Worm (Caenorhabditis elegans) whole organism, late embryonic: ENCODE measurements around the gene obr-2.

Experiments
- ama-1 ChIP-seq: fragments of 150-350 bp; optimal IDR thresholded peaks from 2 replicates; lab custom pipeline; 2014
- ceh-34 ChIP-seq: sonication (generic microtip); optimal IDR thresholded peaks from 2 replicates; lab custom pipeline; 2016; ENCODE audit warnings: mild to moderate bottlenecking, missing genetic modification characterization, missing compliant biosample characterization
- ceh-45 ChIP-seq: fragments of 200-800 bp; sonication (Bioruptor generic); IDR thresholded peaks from 2 replicates; pipeline ENCODE4 v1.3.6; 2022; ENCODE audit warnings: missing genetic modification reagents, missing genetic modification characterization, missing compliant biosample characterization
- dmd-4 ChIP-seq: sonication (generic microtip); optimal IDR thresholded peaks from 2 replicates; lab custom pipeline; 2016; ENCODE audit warnings: borderline replicate concordance, missing genetic modification characterization, missing compliant biosample characterization
- dve-1 ChIP-seq: sonication (generic microtip); optimal IDR thresholded peaks from 2 replicates; lab custom pipeline; 2017; ENCODE audit warnings: antibody characterized with exemption, mild to moderate bottlenecking, missing genetic modification characterization, missing compliant biosample characterization
- hlh-30 ChIP-seq: sonication (generic microtip); optimal IDR thresholded peaks from 2 replicates; lab custom pipeline; 2017; ENCODE audit warnings: antibody characterized with exemption, missing genetic modification characterization, missing compliant biosample characterization; ENCODE audit not compliant: insufficient read depth
- nhr-11 ChIP-seq: fragments of 150-350 bp; optimal IDR thresholded peaks from 2 replicates; lab custom pipeline; 2014; ENCODE audit warnings: missing biosample characterization, missing genetic modification characterization
- pha-2 ChIP-seq: sonication (generic microtip); optimal IDR thresholded peaks from 2 replicates; lab custom pipeline; 2017; ENCODE audit warnings: mild to moderate bottlenecking, missing genetic modification characterization, missing compliant biosample characterization
- unc-3 ChIP-seq, 2 experiments: fragments of 200-800 bp in 1 of 2; sonication (Bioruptor generic) in 1 of 2; sonication (generic microtip) in 1 of 2; conservative IDR thresholded peaks in 1 of 2; optimal IDR thresholded peaks in 1 of 2; 2 replicates each; pipeline versions ENCODE4 v1.3.6 to Lab custom; 2016 to 2022; ENCODE audit warnings: missing compliant biosample characterization in 2 of 2, missing genetic modification characterization in 2 of 2, missing genetic modification reagents in 1 of 2
- ztf-16 ChIP-seq: sonication (generic microtip); optimal IDR thresholded peaks from 2 replicates; lab custom pipeline; 2017; ENCODE audit warnings: missing genetic modification characterization, missing compliant biosample characterization

ce11 chrV:15028896-15029519 lies 14.9 kb upstream of the obr-2 start, which contains the start of gene F14H8.8:
- TF ChIP-seq ceh-45 (GFP tag; lab: Robert Waterston, UW) (no peak), nhr-11 (tag; lab: Kevin White, UChicago) (no peak), ceh-34 (tag; lab: Kevin White, UChicago) (no peak), ama-1 (no peak), dmd-4 (no peak), hlh-30 (tag; lab: Kevin White, UChicago) (no peak), dve-1 (tag; lab: Kevin White, UChicago) (no peak), ztf-16 (tag; lab: Kevin White, UChicago) (no peak), unc-3 (GFP tag; conservative IDR thresholded peaks at IDR 0.05; lab: Robert Waterston, UW) (no peak), unc-3 (tag; optimal IDR thresholded peaks at IDR 0.05; lab: Kevin White, UChicago) (no peak), pha-2 (tag; lab: Kevin White, UChicago) (no peak)
